Fruit fly (Drosophila melanogaster): ENCODE results near the gene CG12081.

- TF ChIP-seq usp (GFP tag; optimal IDR thresholded peaks at IDR 0.05) (no peak), CG8478 (optimal IDR thresholded peaks at IDR 0.05) (no peak), Dll (optimal IDR thresholded peaks at IDR 0.05) (no peak)
These were observed 14.7 kb upstream of the CG12081 start, which contains the start of gene CG12065 for dm6 chrX:8573744-8574484.
